Worm (Caenorhabditis elegans) whole organism, L2 larva: ENCODE results near the gene F22E5.21.

ENCODE experiments used
- nhr-11 ChIP-seq: fragments of 150-350 bp; optimal IDR thresholded peaks from 2 replicates; lab custom pipeline; 2014; ENCODE audit warnings: missing biosample characterization, missing genetic modification characterization
- nhr-25 ChIP-seq: fragments of 150-350 bp; sonication (generic microtip); optimal IDR thresholded peaks from 3 replicates; lab custom pipeline; 2014; ENCODE audit warnings: missing biosample characterization, missing genetic modification characterization
- unc-62 ChIP-seq: fragments of 150-350 bp; optimal IDR thresholded peaks from 2 replicates; lab custom pipeline; 2014; ENCODE audit warnings: missing biosample characterization, missing genetic modification reagents, missing genetic modification characterization

DNA sequence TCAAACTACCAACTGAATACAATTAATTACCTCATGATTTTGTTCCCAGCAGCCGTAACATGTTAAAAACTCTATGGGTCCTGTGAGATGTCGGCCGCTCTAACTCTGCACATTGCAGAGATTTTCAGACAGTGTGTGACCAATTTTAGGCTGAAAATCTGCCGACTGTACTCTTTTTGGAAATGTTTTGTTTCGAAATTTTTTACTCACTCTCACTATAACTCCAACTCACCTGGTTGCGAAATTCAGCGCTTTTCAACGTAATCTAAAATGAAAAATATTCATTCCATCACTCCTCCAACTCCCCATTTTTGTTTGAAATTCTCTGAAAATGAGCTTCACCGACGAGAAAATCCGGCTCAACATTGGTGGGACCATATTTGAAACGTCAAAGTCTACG lies 12.3 kb upstream of the F22E5.21 start, which contains the start of the genes F22E5.13 and F22E5.6:
- TF ChIP-seq nhr-25 (no peak), nhr-11 (tag; lab: Kevin White, UChicago) (no peak), unc-62 (GFP tag; lab: Kevin White, UChicago) (no peak)
